Worm (Caenorhabditis elegans): ENCODE measurements around the gene C53A3.4.

C53A3.4 gene

DNA sequence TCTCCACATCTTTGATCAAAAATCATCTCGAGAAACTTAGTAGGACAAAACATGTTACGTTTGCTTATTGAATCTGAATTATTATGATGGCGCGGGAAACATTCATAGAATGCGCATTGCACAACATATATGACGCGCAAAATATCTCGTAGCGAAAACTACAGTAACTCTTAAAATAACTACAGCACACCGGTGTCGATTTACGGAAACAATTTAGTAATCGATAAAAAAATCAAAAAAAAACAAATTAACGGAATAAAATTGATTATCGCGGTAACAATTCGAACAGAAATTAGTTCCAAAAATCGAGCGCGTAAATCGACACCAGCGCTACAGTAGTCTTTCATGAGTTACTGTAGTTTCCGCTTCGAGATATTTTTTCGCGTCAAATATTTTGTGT lies 36.6 kb downstream of the C53A3.4 start:
- TF ChIP-seq hlh-8 (tag; optimal IDR thresholded peaks at IDR 0.05) (no peak), tbx-7 (tag; optimal IDR thresholded peaks at IDR 0.05) (no peak), ceh-6 (GFP tag; optimal IDR thresholded peaks at IDR 0.05) (no peak), elt-4 (tag; optimal IDR thresholded peaks at IDR 0.05) (no peak), hlh-30 (tag; optimal IDR thresholded peaks at IDR 0.05; ENCODE audit: insufficient read depth) (no peak), ceh-24 (tag; optimal IDR thresholded peaks at IDR 0.05) (no peak)

DNA sequence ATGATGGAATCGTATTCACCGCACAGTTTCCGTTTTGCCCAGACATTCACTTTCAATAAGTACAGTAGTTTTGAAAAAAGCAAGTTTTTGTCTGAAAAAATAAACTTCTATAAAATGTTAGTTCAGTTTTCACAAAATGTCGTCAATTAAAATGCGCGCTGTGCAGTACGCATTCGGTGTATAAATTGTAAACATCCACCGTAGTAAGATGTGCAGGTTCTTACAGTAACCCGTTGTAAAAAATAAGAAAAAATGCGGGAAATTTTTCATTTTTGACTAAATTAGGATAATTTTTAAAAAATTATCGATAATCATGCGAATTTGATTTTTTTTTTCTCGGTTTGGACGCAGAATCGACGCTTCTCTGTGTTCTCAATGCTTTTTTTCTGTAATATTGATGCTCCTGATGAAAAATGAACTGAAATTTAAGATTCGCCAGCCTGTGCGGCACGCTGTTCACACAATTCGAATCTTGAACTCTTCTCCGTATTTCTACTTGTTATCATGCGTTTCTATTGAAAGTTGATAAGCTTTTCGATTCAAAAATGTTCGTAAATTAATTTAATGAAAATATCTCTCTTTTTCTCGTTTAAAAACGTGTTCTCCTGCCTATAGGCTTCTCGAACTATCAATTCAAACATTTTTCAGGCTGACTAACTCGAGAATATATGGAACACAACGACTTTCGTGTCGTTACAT lies 41.3 kb downstream of the C53A3.4 start, which contains the start of gene rga-3:
Gene rga-3, plus strand, starts transcription at position 649 of the 699 bp plus-strand sequence.
- TF ChIP-seq gmeb-2 (tag; optimal IDR thresholded peaks at IDR 0.05), result no peak
- TF ChIP-seq hlh-13 (GFP tag; optimal IDR thresholded peaks at IDR 0.05), result no peak
- TF ChIP-seq ztf-16 (tag; optimal IDR thresholded peaks at IDR 0.05), result no peak
- TF ChIP-seq che-1 (tag; optimal IDR thresholded peaks at IDR 0.05), result no peak
- no peak for TF ChIP-seq sdc-2 (tag; optimal IDR thresholded peaks at IDR 0.05)
- TF ChIP-seq lim-6 (tag; optimal IDR thresholded peaks at IDR 0.05), result no peak
- no peak for TF ChIP-seq ceh-30 (tag; optimal IDR thresholded peaks at IDR 0.05)
- no peak for TF ChIP-seq pag-3 (tag; optimal IDR thresholded peaks at IDR 0.05; ENCODE audit: borderline replicate concordance)
- TF ChIP-seq unc-86 (tag; optimal IDR thresholded peaks at IDR 0.05), result no peak
- TF ChIP-seq ceh-31 (tag; optimal IDR thresholded peaks at IDR 0.05), result no peak
- no peak for TF ChIP-seq C08G9.2 (tag; optimal IDR thresholded peaks at IDR 0.05)
- TF ChIP-seq madf-2 (tag; optimal IDR thresholded peaks at IDR 0.05), result no peak
- TF ChIP-seq pax-1 (tag; optimal IDR thresholded peaks at IDR 0.05), result no peak
- TF ChIP-seq ceh-48 (tag; optimal IDR thresholded peaks at IDR 0.05), result no peak
- TF ChIP-seq ceh-19 (GFP tag; optimal IDR thresholded peaks at IDR 0.05), result no peak
- TF ChIP-seq pqm-1 (tag; optimal IDR thresholded peaks at IDR 0.05), result no peak
- no peak for TF ChIP-seq T23F11.4 (GFP tag; optimal IDR thresholded peaks at IDR 0.05)
- no peak for TF ChIP-seq hlh-15 (tag; optimal IDR thresholded peaks at IDR 0.05)
- no peak for TF ChIP-seq ceh-22 (tag; optimal IDR thresholded peaks at IDR 0.05)

DNA sequence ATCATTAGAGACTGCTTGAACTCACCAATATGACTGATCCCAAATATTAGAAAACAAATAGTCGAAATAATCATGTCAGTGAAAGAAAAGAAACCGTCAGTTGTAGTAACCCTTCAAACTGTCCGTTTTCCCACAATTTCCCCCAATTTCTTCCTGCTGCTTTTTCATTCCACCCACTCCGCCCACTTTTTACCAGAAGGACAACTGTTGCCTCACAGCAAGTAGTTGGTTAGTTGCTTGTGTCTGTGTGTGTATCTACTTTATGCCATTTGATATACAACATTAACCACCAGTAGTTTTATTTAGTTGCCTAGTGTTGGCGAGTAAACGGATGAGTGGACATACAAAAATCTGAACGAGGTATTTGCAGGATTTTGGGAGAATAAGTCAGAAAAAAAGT lies 42.2 kb downstream of the C53A3.4 start, which contains the start of gene K09H11.9:
Gene K09H11.9, minus strand, starts transcription at position 101 of the 400 bp plus-strand sequence.
- no peak for TF ChIP-seq ceh-14 (tag; optimal IDR thresholded peaks at IDR 0.05)
- no peak for TF ChIP-seq pha-4 (tag; optimal IDR thresholded peaks at IDR 0.05)
- no peak for TF ChIP-seq eyg-1 (tag; optimal IDR thresholded peaks at IDR 0.05)
- TF ChIP-seq sox-2 (GFP tag; IDR thresholded peaks at IDR 0.05), result no peak
- no peak for TF ChIP-seq rnt-1 (tag; optimal IDR thresholded peaks at IDR 0.05)
- TF ChIP-seq lim-6 (tag; optimal IDR thresholded peaks at IDR 0.05), result no peak
- TF ChIP-seq dmd-4 (tag; optimal IDR thresholded peaks at IDR 0.05; ENCODE audit: borderline replicate concordance), result no peak
- no peak for TF ChIP-seq ets-4 (tag; optimal IDR thresholded peaks at IDR 0.05)
- TF ChIP-seq C38D4.7 (GFP tag; optimal IDR thresholded peaks at IDR 0.05), result no peak
- no peak for TF ChIP-seq fkh-10 (GFP tag; optimal IDR thresholded peaks at IDR 0.05)
- TF ChIP-seq syd-9 (tag; optimal IDR thresholded peaks at IDR 0.05), result no peak
- no peak for TF ChIP-seq che-1 (tag; optimal IDR thresholded peaks at IDR 0.05)
- TF ChIP-seq Y22D7AL.16 (tag; optimal IDR thresholded peaks at IDR 0.05), result no peak
- no peak for TF ChIP-seq unc-86 (tag; optimal IDR thresholded peaks at IDR 0.05)
- TF ChIP-seq pat-9 (tag; optimal IDR thresholded peaks at IDR 0.05), result no peak
- no peak for TF ChIP-seq elt-2 (tag; optimal IDR thresholded peaks at IDR 0.05)

DNA sequence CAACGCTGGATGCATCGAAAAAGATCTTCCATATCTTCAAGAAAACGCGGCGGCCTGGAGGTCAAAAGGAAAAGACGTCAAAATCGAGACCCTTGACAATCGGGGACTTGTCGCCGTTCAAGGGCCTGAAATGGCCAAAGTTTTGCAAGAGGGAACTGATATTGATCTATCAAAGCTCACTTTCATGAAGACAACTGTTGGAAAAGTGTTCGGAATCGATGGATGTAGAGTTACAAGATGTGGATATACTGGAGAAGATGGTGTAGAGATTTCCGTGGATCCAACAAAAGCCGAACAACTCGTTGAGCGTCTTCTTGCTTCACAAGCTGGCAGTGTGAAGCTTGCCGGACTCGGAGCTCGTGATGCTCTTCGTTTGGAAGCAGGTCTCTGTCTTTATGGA lies 45.2 kb downstream of the C53A3.4 start:
- TF ChIP-seq ceh-31 (tag; optimal IDR thresholded peaks at IDR 0.05) (no peak), unc-86 (tag; optimal IDR thresholded peaks at IDR 0.05) (no peak), ref-2 (tag; optimal IDR thresholded peaks at IDR 0.05) (no peak), unc-55 (GFP tag; optimal IDR thresholded peaks at IDR 0.05) (no peak), ahr-1 (tag; optimal IDR thresholded peaks at IDR 0.05) (no peak), sox-2 (GFP tag; IDR thresholded peaks at IDR 0.05) (no peak), pag-3 (tag; optimal IDR thresholded peaks at IDR 0.05; ENCODE audit: borderline replicate concordance) (no peak), zip-5 (tag; optimal IDR thresholded peaks at IDR 0.05) (no peak), fkh-6 (tag; optimal IDR thresholded peaks at IDR 0.05) (no peak), K09A11.1 (tag; optimal IDR thresholded peaks at IDR 0.05; ENCODE audit: insufficient read depth) (no peak), nhr-232 (tag; optimal IDR thresholded peaks at IDR 0.05) (no peak), ceh-6 (GFP tag; optimal IDR thresholded peaks at IDR 0.05) (no peak), ceh-24 (tag; optimal IDR thresholded peaks at IDR 0.05) (no peak), lim-6 (tag; optimal IDR thresholded peaks at IDR 0.05) (no peak), dmd-4 (tag; optimal IDR thresholded peaks at IDR 0.05; ENCODE audit: borderline replicate concordance) (no peak), C08G9.2 (tag; optimal IDR thresholded peaks at IDR 0.05) (no peak), mec-3 (tag; optimal IDR thresholded peaks at IDR 0.05; ENCODE audit: borderline replicate concordance) (no peak), ceh-22 (tag; optimal IDR thresholded peaks at IDR 0.05) (no peak), elt-4 (tag; optimal IDR thresholded peaks at IDR 0.05) (no peak)

Data from whole organism, late embryonic.